Fruit fly (Drosophila melanogaster) whole organism, embryonic: ENCODE data around the gene Actn.
A peak's percentile ranks its signal among the peaks of the same experiment; 100 is the strongest.

Experiments
- Asciz ChIP-seq: fragments of 200-800 bp; sonication (Bioruptor generic); optimal IDR thresholded peaks from 2 replicates; lab custom pipeline; 2017; ENCODE audit warnings: missing biosample characterization, mild to moderate bottlenecking, missing genetic modification characterization, missing genetic modification reagents
- Atf3 ChIP-seq: fragments of 200-800 bp; sonication (Bioruptor generic); optimal IDR thresholded peaks from 3 replicates; lab custom pipeline; 2016; ENCODE audit warnings: missing biosample characterization, missing genetic modification characterization
- CG11093 ChIP-seq: fragments of 200-800 bp; sonication (Bioruptor generic); IDR thresholded peaks from 3 replicates; pipeline ENCODE4 v1.3.6; 2022; ENCODE audit warnings: missing biosample characterization, missing genetic modification characterization
- CG12659 ChIP-seq: fragments of 200-800 bp; sonication (Bioruptor generic); optimal IDR thresholded peaks from 3 replicates; lab custom pipeline; 2017; ENCODE audit warnings: mild to moderate bottlenecking, missing biosample characterization, missing genetic modification reagents, missing genetic modification characterization
- CG13424 ChIP-seq: fragments of 200-800 bp; sonication (Bioruptor generic); optimal IDR thresholded peaks from 2 replicates; lab custom pipeline; 2019; ENCODE audit warnings: missing biosample characterization, mild to moderate bottlenecking, missing genetic modification characterization, moderate library complexity
- CG2116 ChIP-seq: fragments of 200-800 bp; sonication (Bioruptor generic); optimal IDR thresholded peaks from 3 replicates; lab custom pipeline; 2018; ENCODE audit warnings: missing biosample characterization, mild to moderate bottlenecking, missing genetic modification characterization
- CG3163 ChIP-seq: fragments of 200-800 bp; sonication (Bioruptor generic); optimal IDR thresholded peaks from 3 replicates; lab custom pipeline; 2016; ENCODE audit warnings: missing biosample characterization, missing genetic modification characterization
- CG34422 ChIP-seq: fragments of 200-800 bp; sonication (Bioruptor generic); IDR thresholded peaks from 3 replicates; pipeline ENCODE4 v1.3.6; 2022; ENCODE audit warnings: missing biosample characterization, missing genetic modification characterization
- CG3726 ChIP-seq: fragments of 200-800 bp; sonication (Bioruptor generic); IDR thresholded peaks from 3 replicates; pipeline ENCODE4, ENCODE4 v1.3.6; 2022; ENCODE audit warnings: missing biosample characterization, missing genetic modification characterization
- CG4282 ChIP-seq: fragments of 200-800 bp; sonication (Bioruptor generic); optimal IDR thresholded peaks from 2 replicates; lab custom pipeline; 2016; ENCODE audit warnings: missing biosample characterization, missing genetic modification characterization
- CG43689 ChIP-seq: fragments of 200-800 bp; sonication (Bioruptor generic); IDR thresholded peaks from 2 replicates; pipeline ENCODE4 v1.3.6; 2022; ENCODE audit warnings: missing biosample characterization, missing genetic modification characterization
- CG6854 ChIP-seq: fragments of 200-800 bp; sonication (Bioruptor generic); optimal IDR thresholded peaks from 3 replicates; lab custom pipeline; 2017; ENCODE audit warnings: missing biosample characterization, mild to moderate bottlenecking, missing genetic modification characterization
- CG7357 ChIP-seq: fragments of 200-800 bp; sonication (Bioruptor generic); IDR thresholded peaks from 3 replicates; pipeline ENCODE4 v1.3.6; 2022; ENCODE audit warnings: missing biosample characterization, missing genetic modification characterization
- CG8281 ChIP-seq: fragments of 200-800 bp; sonication (Bioruptor generic); optimal IDR thresholded peaks from 2 replicates; lab custom pipeline; 2018; ENCODE audit warnings: missing biosample characterization, mild to moderate bottlenecking, missing genetic modification characterization, moderate library complexity
- CG8944 ChIP-seq: fragments of 200-800 bp; sonication (Bioruptor generic); optimal IDR thresholded peaks from 3 replicates; lab custom pipeline; 2016; ENCODE audit warnings: missing biosample characterization, missing genetic modification characterization
- CG9876 ChIP-seq: fragments of 200-800 bp; sonication (Bioruptor generic); optimal IDR thresholded peaks from 2 replicates; lab custom pipeline; 2016; ENCODE audit warnings: missing biosample characterization, missing genetic modification characterization
- CG9932 ChIP-seq: fragments of 200-800 bp; sonication (Bioruptor generic); IDR thresholded peaks from 2 replicates; pipeline ENCODE4 v1.3.6; 2022; ENCODE audit warnings: missing biosample characterization, missing genetic modification characterization
- CrebB ChIP-seq: fragments of 200-800 bp; sonication (Bioruptor generic); optimal IDR thresholded peaks from 3 replicates; lab custom pipeline; 2018; ENCODE audit warnings: missing biosample characterization, mild to moderate bottlenecking, missing genetic modification characterization
- Dfd ChIP-seq, 2 experiments: fragments of >200 bp; optimal IDR thresholded peaks; 2 replicates each; lab custom pipeline; 2017; ENCODE audit warnings: missing biosample characterization in 2 of 2, missing genetic modification characterization in 2 of 2
- Dref ChIP-seq: fragments of 200-800 bp; sonication (Bioruptor generic); IDR thresholded peaks from 2 replicates; pipeline ENCODE4 v1.3.6; 2022; ENCODE audit warnings: missing biosample characterization, missing genetic modification characterization
- Ets97D ChIP-seq: fragments of 200-800 bp; sonication (Bioruptor generic); optimal IDR thresholded peaks from 3 replicates; lab custom pipeline; 2016; ENCODE audit warnings: missing biosample characterization, missing genetic modification characterization
- Gug ChIP-seq: fragments of 200-800 bp; sonication (Bioruptor generic); IDR thresholded peaks from 4 replicates; pipeline ENCODE4 v1.3.6; 2022; ENCODE audit warnings: missing biosample characterization, missing genetic modification characterization
- Hr51 ChIP-seq, 2 experiments: fragments of 200-800 bp; sonication (Bioruptor generic); optimal IDR thresholded peaks; 2 replicates in 1 of 2; 3 replicates in 1 of 2; lab custom pipeline; 2016 to 2018; ENCODE audit warnings: missing biosample characterization in 2 of 2, missing genetic modification characterization in 2 of 2, mild to moderate bottlenecking in 1 of 2, moderate library complexity in 1 of 2
- Mad ChIP-seq: fragments of 200-800 bp; sonication (Bioruptor generic); optimal IDR thresholded peaks from 2 replicates; lab custom pipeline; 2016; ENCODE audit warnings: missing biosample characterization, missing genetic modification characterization
- NC2α ChIP-seq: fragments of 200-800 bp; sonication (Bioruptor generic); optimal IDR thresholded peaks from 2 replicates; lab custom pipeline; 2016; ENCODE audit warnings: missing biosample characterization, missing genetic modification characterization
- Oaz ChIP-seq: fragments of 200-800 bp; sonication (Bioruptor generic); IDR thresholded peaks from 2 replicates; pipeline ENCODE4 v1.3.6; 2022; ENCODE audit warnings: missing biosample characterization, missing genetic modification characterization
- Pdp1 ChIP-seq, 2 experiments: fragments of 200-800 bp; sonication (Bioruptor generic); optimal IDR thresholded peaks; 3 replicates each; lab custom pipeline; 2016; ENCODE audit warnings: missing biosample characterization in 2 of 2, missing genetic modification characterization in 2 of 2, mild to moderate bottlenecking in 1 of 2, moderate library complexity in 1 of 2
- Poxn ChIP-seq: fragments of 200-800 bp; sonication (Bioruptor generic); IDR thresholded peaks from 2 replicates; pipeline ENCODE4 v1.3.6; 2022; ENCODE audit warnings: missing biosample characterization, missing genetic modification characterization
- Rfx ChIP-seq: fragments of 200-800 bp; sonication (Bioruptor generic); IDR thresholded peaks from 2 replicates; pipeline ENCODE4 v1.3.6; 2022; ENCODE audit warnings: missing biosample characterization, missing genetic modification characterization
- Rx ChIP-seq: fragments of 200-800 bp; sonication (Bioruptor generic); IDR thresholded peaks from 2 replicates; pipeline ENCODE4 v1.3.6; 2022; ENCODE audit warnings: missing biosample characterization, missing genetic modification characterization
- ac ChIP-seq: fragments of 200-800 bp; sonication (Bioruptor generic); optimal IDR thresholded peaks from 3 replicates; lab custom pipeline; 2017; ENCODE audit warnings: missing biosample characterization, mild to moderate bottlenecking, missing genetic modification characterization
- ap ChIP-seq: fragments of 200-800 bp; sonication (Bioruptor generic); IDR thresholded peaks from 2 replicates; pipeline ENCODE4 v1.3.6; 2022; ENCODE audit warnings: missing biosample characterization, missing genetic modification characterization
- ase ChIP-seq: fragments of 200-800 bp; sonication (Bioruptor generic); IDR thresholded peaks from 3 replicates; pipeline ENCODE4 v1.3.6; 2022; ENCODE audit warnings: missing biosample characterization, missing genetic modification characterization
- ci ChIP-seq: fragments of 200-800 bp; sonication (Bioruptor generic); IDR thresholded peaks from 3 replicates; pipeline ENCODE4 v1.3.6; 2022; ENCODE audit warnings: missing biosample characterization, missing genetic modification characterization
- danr ChIP-seq: fragments of 200-800 bp; sonication (Bioruptor generic); IDR thresholded peaks from 2 replicates; pipeline ENCODE4 v1.3.6; 2022; ENCODE audit warnings: missing biosample characterization, missing genetic modification characterization
- emc ChIP-seq: fragments of 200-800 bp; sonication (Bioruptor generic); optimal IDR thresholded peaks from 2 replicates; lab custom pipeline; 2016; ENCODE audit warnings: missing biosample characterization, missing genetic modification characterization
- esg ChIP-seq: fragments of 200-800 bp; sonication (Bioruptor generic); conservative IDR thresholded peaks from 2 replicates; pipeline ENCODE4 v1.3.6; 2022; ENCODE audit warnings: missing biosample characterization, missing genetic modification characterization
- grn ChIP-seq: fragments of 200-800 bp; sonication (Bioruptor generic); optimal IDR thresholded peaks from 3 replicates; lab custom pipeline; 2017; ENCODE audit warnings: missing biosample characterization, missing genetic modification characterization
- ind ChIP-seq: fragments of 200-800 bp; sonication (Bioruptor generic); optimal IDR thresholded peaks from 3 replicates; lab custom pipeline; 2016; ENCODE audit warnings: missing biosample characterization, missing genetic modification characterization
- insv ChIP-seq, 2 experiments: fragments of 200-800 bp; sonication (Bioruptor generic); optimal IDR thresholded peaks; 3 replicates each; lab custom pipeline; 2016 to 2018; ENCODE audit warnings: missing biosample characterization in 2 of 2, missing genetic modification characterization in 2 of 2
- kni ChIP-seq: fragments of 200-800 bp; sonication (Bioruptor generic); optimal IDR thresholded peaks from 3 replicates; lab custom pipeline; 2017; ENCODE audit warnings: mild to moderate bottlenecking, missing biosample characterization, missing genetic modification reagents, missing genetic modification characterization
- mld ChIP-seq: fragments of 200-800 bp; sonication (Bioruptor generic); IDR thresholded peaks from 3 replicates; pipeline ENCODE4 v1.3.6; 2022; ENCODE audit warnings: missing biosample characterization, missing genetic modification characterization; ENCODE audit not compliant: partially characterized antibody
- ranshi ChIP-seq: fragments of 200-800 bp; sonication (Bioruptor generic); IDR thresholded peaks from 2 replicates; pipeline ENCODE4 v1.3.6; 2022; ENCODE audit warnings: missing biosample characterization, missing genetic modification characterization
- rib ChIP-seq: fragments of 200-800 bp; sonication (Bioruptor generic); IDR thresholded peaks from 2 replicates; pipeline ENCODE4 v1.3.6; 2022; ENCODE audit warnings: missing biosample characterization, missing genetic modification characterization
- sens-2 ChIP-seq: fragments of 200-800 bp; sonication (Bioruptor generic); IDR thresholded peaks from 2 replicates; pipeline ENCODE4 v1.3.6; 2022; ENCODE audit warnings: missing biosample characterization, missing genetic modification characterization
- sim ChIP-seq: fragments of 200-800 bp; sonication (Bioruptor generic); IDR thresholded peaks from 2 replicates; pipeline ENCODE4 v1.3.6; 2022; ENCODE audit warnings: missing biosample characterization, missing genetic modification characterization
- sisA ChIP-seq: fragments of 200-800 bp; sonication (Bioruptor generic); IDR thresholded peaks from 2 replicates; pipeline ENCODE4 v1.3.6; 2022; ENCODE audit warnings: missing biosample characterization, missing genetic modification characterization
- slou ChIP-seq: fragments of 200-800 bp; sonication (Bioruptor generic); optimal IDR thresholded peaks from 3 replicates; lab custom pipeline; 2016; ENCODE audit warnings: missing biosample characterization, missing genetic modification characterization
- sr ChIP-seq: fragments of 200-800 bp; sonication (Bioruptor generic); IDR thresholded peaks from 3 replicates; pipeline ENCODE4 v1.3.6; 2022; ENCODE audit warnings: missing biosample characterization, missing genetic modification characterization
- tx ChIP-seq: fragments of 200-800 bp; sonication (Bioruptor generic); optimal IDR thresholded peaks from 2 replicates; lab custom pipeline; 2016; ENCODE audit warnings: missing biosample characterization, missing genetic modification characterization
- vfl ChIP-seq: fragments of 200-800 bp; sonication (Bioruptor generic); optimal IDR thresholded peaks from 2 replicates; lab custom pipeline; 2016; ENCODE audit warnings: missing biosample characterization, missing genetic modification characterization
- zen ChIP-seq: fragments of 200-800 bp; sonication (Bioruptor generic); optimal IDR thresholded peaks from 3 replicates; lab custom pipeline; 2018; ENCODE audit warnings: missing biosample characterization, mild to moderate bottlenecking, missing genetic modification characterization, moderate library complexity

Gene Actn

dm6 chrX:2087501-2087900, 45.4 kb upstream of the Actn start (continued):
- TF ChIP-seq Ets97D (GFP tag; lab: Kevin White, UChicago) (no peak), zen (tag; lab: Kevin White, UChicago) (no peak), CG9876 (no peak), NC2α (no peak), kni (GFP tag; lab: Kevin White, UChicago) (no peak), ci (GFP tag; lab: Robert Waterston, UW) (peak; percentile 94), CG4282 (GFP tag; lab: Kevin White, UChicago) (no peak), CG12659 (GFP tag; lab: Kevin White, UChicago) (peak; percentile 56), CG3726 (GFP tag; lab: Robert Waterston, UW) (0 out of 3 replicates have a peak, but pooled peaks have one; percentile 37), Rx (GFP tag; lab: Robert Waterston, UW) (peak; percentile 58), sr (GFP tag; lab: Robert Waterston, UW) (no peak; the same call in 2 of the 3 replicates), rib (GFP tag; lab: Robert Waterston, UW) (no peak), CG8281 (tag; lab: Kevin White, UChicago) (no peak), CG34422 (GFP tag; lab: Robert Waterston, UW) (no peak; the same call in 2 of the 3 replicates), insv (GFP tag; optimal IDR thresholded peaks at IDR 0.05; lab: Kevin White, UChicago) (no peak), sisA (GFP tag; lab: Robert Waterston, UW) (peak; percentile 65), Rfx (GFP tag; lab: Robert Waterston, UW) (peak; percentile 48; the same call in 1 of the 2 replicates), tx (peak; percentile 36), Pdp1 (GFP tag; optimal IDR thresholded peaks at IDR 0.05; lab: Kevin White, UChicago) (peak; percentile 34 to 36), Hr51 (GFP tag; optimal IDR thresholded peaks at IDR 0.05; lab: Kevin White, UChicago) (peak in 1 of 2 experiments; percentile 71), sens-2 (no peak), CG6854 (GFP tag; lab: Kevin White, UChicago) (no peak), grn (GFP tag; lab: Kevin White, UChicago) (no peak), Asciz (GFP tag; lab: Kevin White, UChicago) (peak; percentile 45), ap (GFP tag; lab: Robert Waterston, UW) (peak; percentile 62), Dfd (GFP tag; optimal IDR thresholded peaks at IDR 0.05; lab: Kevin White, UChicago) (no peak), CG9932 (GFP tag; lab: Robert Waterston, UW) (peak; percentile 27; the same call in 1 of the 2 replicates), sim (GFP tag; lab: Robert Waterston, UW) (no peak), ranshi (GFP tag; lab: Robert Waterston, UW) (peak; percentile 57), ase (GFP tag; lab: Robert Waterston, UW) (peak; percentile 63; the same call in 1 of the 3 replicates), CG8944 (GFP tag; lab: Kevin White, UChicago) (peak; percentile 26), Oaz (peak; percentile 42; the same call in 1 of the 2 replicates), CG43689 (GFP tag; lab: Robert Waterston, UW) (peak; percentile 43), CG3163 (GFP tag; lab: Kevin White, UChicago) (peak; percentile 6), CG2116 (GFP tag; lab: Kevin White, UChicago) (no peak), Poxn (GFP tag; lab: Robert Waterston, UW) (no peak), mld (GFP tag; lab: Robert Waterston, UW) (no peak), CG7357 (peak; percentile 50; the same call in 1 of the 3 replicates), Gug (GFP tag; lab: Robert Waterston, UW) (peak; percentile 73), vfl (GFP tag; lab: Kevin White, UChicago) (no peak), emc (no peak), CG11093 (GFP tag; lab: Robert Waterston, UW) (peak; percentile 47; the same call in 2 of the 3 replicates), esg (GFP tag; lab: Robert Waterston, UW) (peak; percentile 35; the same call in 1 of the 2 replicates), slou (GFP tag; lab: Kevin White, UChicago) (no peak), Atf3 (peak; percentile 43), Mad (GFP tag; lab: Kevin White, UChicago) (no peak), danr (GFP tag; lab: Robert Waterston, UW) (peak; percentile 40; the same call in 1 of the 2 replicates), ac (GFP tag; lab: Kevin White, UChicago) (no peak), CG13424 (tag; lab: Kevin White, UChicago) (peak; percentile 47), ind (GFP tag; lab: Kevin White, UChicago) (peak; percentile 48), CrebB (tag; lab: Kevin White, UChicago) (no peak), Dref (GFP tag; lab: Robert Waterston, UW) (no peak)
